Worm (Caenorhabditis elegans) whole organism, L1 larva: ENCODE measurements around the gene F10D2.16.

Experiments
- C16A3.4 ChIP-seq: fragments of 150-350 bp; optimal IDR thresholded peaks from 2 replicates; lab custom pipeline; 2014; ENCODE audit warnings: missing biosample characterization, missing genetic modification characterization
- lir-3 ChIP-seq: sonication (generic microtip); optimal IDR thresholded peaks from 2 replicates; lab custom pipeline; 2016; ENCODE audit warnings: mild to moderate bottlenecking, missing genetic modification characterization, moderate library complexity, missing compliant biosample characterization; ENCODE audit not compliant: poor library complexity
- lsy-2 ChIP-seq, 2 experiments: fragments of 150-350 bp; optimal IDR thresholded peaks; 2 replicates each; lab custom pipeline; 2014; ENCODE audit warnings: missing biosample characterization in 2 of 2, missing genetic modification characterization in 2 of 2
- mef-2 ChIP-seq: fragments of 150-350 bp; optimal IDR thresholded peaks from 2 replicates; lab custom pipeline; 2014; ENCODE audit warnings: missing biosample characterization, missing genetic modification characterization
- nhr-11 ChIP-seq: fragments of 150-350 bp; optimal IDR thresholded peaks from 2 replicates; lab custom pipeline; 2014; ENCODE audit warnings: missing biosample characterization, missing genetic modification characterization
- nhr-84 ChIP-seq: sonication (generic microtip); optimal IDR thresholded peaks from 2 replicates; lab custom pipeline; 2017; ENCODE audit warnings: missing biosample characterization, missing genetic modification characterization
- pag-3 ChIP-seq: sonication (generic microtip); optimal IDR thresholded peaks from 2 replicates; lab custom pipeline; 2017; ENCODE audit warnings: missing genetic modification characterization, mild to moderate bottlenecking, missing compliant biosample characterization, antibody characterized with exemption, borderline replicate concordance; ENCODE audit not compliant: insufficient read depth
- skn-1 ChIP-seq: fragments of 150-350 bp; optimal IDR thresholded peaks from 2 replicates; lab custom pipeline; 2014; ENCODE audit warnings: missing biosample characterization, missing genetic modification characterization
- sptf-1 ChIP-seq: fragments of 150-350 bp; optimal IDR thresholded peaks from 2 replicates; lab custom pipeline; 2014; ENCODE audit warnings: missing biosample characterization, missing genetic modification characterization
- unc-62 ChIP-seq: fragments of 150-350 bp; optimal IDR thresholded peaks from 2 replicates; lab custom pipeline; 2014; ENCODE audit warnings: missing biosample characterization, missing genetic modification reagents, missing genetic modification characterization
- vab-15 ChIP-seq: sonication (generic microtip); optimal IDR thresholded peaks from 2 replicates; lab custom pipeline; 2017; ENCODE audit warnings: missing genotype, mild to moderate bottlenecking, missing genetic modification characterization, missing compliant biosample characterization

DNA sequence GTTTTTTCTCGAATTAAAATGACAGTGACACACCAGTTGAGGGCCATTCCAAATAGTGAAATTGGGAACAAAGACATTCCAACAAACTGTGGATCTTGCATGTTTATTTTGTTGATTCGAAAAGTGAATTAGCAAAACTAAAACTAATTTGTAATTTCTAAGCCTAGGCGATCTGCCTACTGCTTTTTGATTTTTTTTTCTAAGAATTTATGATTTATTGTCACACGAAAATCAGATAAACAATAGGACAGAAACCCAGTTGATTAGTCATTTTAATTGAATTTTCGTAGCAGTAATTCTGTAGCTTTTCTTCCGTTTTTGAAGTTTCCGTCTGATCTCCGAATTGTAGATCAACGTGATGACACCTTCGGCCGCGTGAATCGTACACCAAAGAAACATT, 15.3 kb upstream of the F10D2.16 start, which contains the start of gene srx-33:
- TF ChIP-seq nhr-84 (tag; lab: Kevin White, UChicago) (no peak), lir-3 (no peak), unc-62 (GFP tag; lab: Kevin White, UChicago) (no peak), pag-3 (tag; lab: Kevin White, UChicago) (no peak), sptf-1 (no peak), lsy-2 (tag; optimal IDR thresholded peaks at IDR 0.05; lab: Kevin White, UChicago) (no peak), nhr-11 (tag; lab: Kevin White, UChicago) (no peak), mef-2 (tag; lab: Kevin White, UChicago) (no peak), C16A3.4 (tag; lab: Kevin White, UChicago) (no peak), vab-15 (no peak), skn-1 (tag; lab: Kevin White, UChicago) (no peak)
